Fruit fly (Drosophila melanogaster) whole organism, adult: ENCODE data around the gene ArfGAP1.

Source experiments
- CG11617 ChIP-seq: fragments of 200-800 bp; sonication (Bioruptor generic); optimal IDR thresholded peaks from 2 replicates; lab custom pipeline; 2017; ENCODE audit warnings: mild to moderate bottlenecking, missing biosample characterization, missing genetic modification reagents, missing genetic modification characterization
- CG12768 ChIP-seq: fragments of 200-800 bp; sonication (Bioruptor generic); optimal IDR thresholded peaks from 2 replicates; lab custom pipeline; 2017; ENCODE audit warnings: missing biosample characterization, missing genetic modification characterization, mild to moderate bottlenecking, moderate library complexity, missing genetic modification reagents
- CG14711 ChIP-seq: fragments of 200-800 bp; sonication (Bioruptor generic); optimal IDR thresholded peaks from 2 replicates; lab custom pipeline; 2018; ENCODE audit warnings: missing biosample characterization, mild to moderate bottlenecking, missing genetic modification characterization, moderate library complexity
- CG1620 ChIP-seq: fragments of 200-800 bp; sonication (Bioruptor generic); optimal IDR thresholded peaks from 2 replicates; lab custom pipeline; 2016; ENCODE audit warnings: missing biosample characterization, missing genetic modification characterization
- CG33017 ChIP-seq: fragments of 200-800 bp; sonication (Bioruptor generic); optimal IDR thresholded peaks from 2 replicates; lab custom pipeline; 2018; ENCODE audit warnings: missing biosample characterization, mild to moderate bottlenecking, missing genetic modification characterization, moderate library complexity
- CG5204 ChIP-seq: fragments of 200-800 bp; sonication (Bioruptor generic); optimal IDR thresholded peaks from 2 replicates; lab custom pipeline; 2016; ENCODE audit warnings: missing biosample characterization, missing genetic modification characterization
- CG7045 ChIP-seq: fragments of 200-800 bp; sonication (Bioruptor generic); optimal IDR thresholded peaks from 2 replicates; lab custom pipeline; 2017; ENCODE audit warnings: missing biosample characterization, mild to moderate bottlenecking, missing genetic modification characterization
- CG7101 ChIP-seq: fragments of 200-800 bp; sonication (Bioruptor generic); optimal IDR thresholded peaks from 2 replicates; lab custom pipeline; 2018; ENCODE audit warnings: missing biosample characterization, mild to moderate bottlenecking, missing genetic modification characterization, moderate library complexity
- Clk ChIP-seq: fragments of 200-800 bp; sonication (Bioruptor generic); optimal IDR thresholded peaks from 2 replicates; lab custom pipeline; 2017; ENCODE audit warnings: missing biosample characterization, missing genetic modification characterization
- Crg-1 ChIP-seq: fragments of 200-800 bp; sonication (Bioruptor generic); optimal IDR thresholded peaks from 2 replicates; lab custom pipeline; 2016; ENCODE audit warnings: missing biosample characterization, missing genetic modification characterization
- Hr96 ChIP-seq: fragments of 200-800 bp; sonication (Bioruptor generic); optimal IDR thresholded peaks from 2 replicates; lab custom pipeline; 2016; ENCODE audit warnings: missing biosample characterization, missing genetic modification characterization
- Mnt ChIP-seq: fragments of 200-800 bp; sonication (Bioruptor generic); optimal IDR thresholded peaks from 2 replicates; lab custom pipeline; 2016; ENCODE audit warnings: missing biosample characterization, mild to moderate bottlenecking, missing genetic modification characterization
- bab1 ChIP-seq: fragments of 200-800 bp; sonication (Bioruptor generic); optimal IDR thresholded peaks from 3 replicates; lab custom pipeline; 2019; ENCODE audit warnings: missing biosample characterization, mild to moderate bottlenecking, missing genetic modification characterization, moderate library complexity
- cic ChIP-seq: fragments of 200-800 bp; sonication (Bioruptor generic); optimal IDR thresholded peaks from 2 replicates; lab custom pipeline; 2017; ENCODE audit warnings: missing biosample characterization, mild to moderate bottlenecking, missing genetic modification characterization, moderate library complexity
- cnc ChIP-seq, 2 experiments: fragments of >200 bp; optimal IDR thresholded peaks; 2 replicates each; lab custom pipeline; 2017
- kay ChIP-seq: fragments of 200-800 bp; sonication (Bioruptor generic); peaks from one replicate; lab custom pipeline; 2016; ENCODE audit warnings: missing biosample characterization, missing genetic modification characterization, borderline replicate concordance
- ovo ChIP-seq: fragments of 200-800 bp; sonication (Bioruptor generic); optimal IDR thresholded peaks from 2 replicates; lab custom pipeline; 2016; ENCODE audit warnings: missing biosample characterization, missing genetic modification characterization
- pad ChIP-seq: fragments of 200-800 bp; sonication (Bioruptor generic); optimal IDR thresholded peaks from 3 replicates; lab custom pipeline; 2017; ENCODE audit warnings: missing biosample characterization, missing genetic modification characterization, mild to moderate bottlenecking, moderate library complexity, missing genetic modification reagents
- tj ChIP-seq: fragments of 200-800 bp; sonication (Bioruptor generic); optimal IDR thresholded peaks from 3 replicates; lab custom pipeline; 2017; ENCODE audit warnings: missing biosample characterization, mild to moderate bottlenecking, missing genetic modification characterization, moderate library complexity
- toe ChIP-seq: fragments of 200-800 bp; sonication (Bioruptor generic); optimal IDR thresholded peaks from 2 replicates; lab custom pipeline; 2016; ENCODE audit warnings: missing biosample characterization, missing genetic modification characterization

ArfGAP1 gene

dm6 chr3L:12408513-12409320 is 8.7 kb downstream of the ArfGAP1 start:
- TF ChIP-seq Mnt (GFP tag; lab: Kevin White, UChicago) (peak; percentile 90), CG7101 (tag; lab: Kevin White, UChicago) (peak; percentile 57), CG33017 (tag; lab: Kevin White, UChicago) (peak; percentile 82), toe (GFP tag; lab: Kevin White, UChicago) (no peak), bab1 (peak; percentile 55), CG7045 (peak; percentile 72), CG14711 (tag; lab: Kevin White, UChicago) (no peak), Crg-1 (GFP tag; lab: Kevin White, UChicago) (no peak), CG12768 (GFP tag; lab: Kevin White, UChicago) (peak; percentile 99), cic (peak; percentile 92), ovo (GFP tag; lab: Kevin White, UChicago) (peak; percentile 77), Hr96 (peak; percentile 87), CG5204 (GFP tag; lab: Kevin White, UChicago) (peak; percentile 78), pad (peak; percentile 24), cnc (optimal IDR thresholded peaks at IDR 0.05; lab: Kevin White, UChicago) (no peak), tj (GFP tag; lab: Kevin White, UChicago) (peak; percentile 86), kay (GFP tag; lab: Kevin White, UChicago) (peak; percentile 99), CG1620 (peak; percentile 57), Clk (GFP tag; lab: Kevin White, UChicago) (no peak), CG11617 (peak; percentile 39)

dm6 chr3L:12407779-12408178 is 9.6 kb downstream of the ArfGAP1 start:
- TF ChIP-seq bab1 (no peak), kay (GFP tag; lab: Kevin White, UChicago) (peak; percentile 96), ovo (GFP tag; lab: Kevin White, UChicago) (no peak), tj (GFP tag; lab: Kevin White, UChicago) (no peak), Mnt (GFP tag; lab: Kevin White, UChicago) (no peak), cic (no peak), CG11617 (no peak), CG14711 (tag; lab: Kevin White, UChicago) (no peak)

dm6 chr3L:12406999-12407632 is 10.3 kb downstream of the ArfGAP1 start:
- TF ChIP-seq CG1620 (peak; percentile 94), Clk (GFP tag; lab: Kevin White, UChicago) (peak; percentile 92), Hr96 (peak; percentile 69), kay (GFP tag; lab: Kevin White, UChicago) (peak; percentile 100), toe (GFP tag; lab: Kevin White, UChicago) (no peak), cnc (optimal IDR thresholded peaks at IDR 0.05; lab: Kevin White, UChicago) (no peak), CG14711 (tag; lab: Kevin White, UChicago) (peak; percentile 72), CG33017 (tag; lab: Kevin White, UChicago) (peak; percentile 75), tj (GFP tag; lab: Kevin White, UChicago) (peak; percentile 95), CG5204 (GFP tag; lab: Kevin White, UChicago) (peak; percentile 81), cic (peak; percentile 97), CG12768 (GFP tag; lab: Kevin White, UChicago) (peak; percentile 92), Mnt (GFP tag; lab: Kevin White, UChicago) (peak; percentile 85), CG7045 (peak; percentile 92), Crg-1 (GFP tag; lab: Kevin White, UChicago) (peak; percentile 99), ovo (GFP tag; lab: Kevin White, UChicago) (peak; percentile 97), CG11617 (peak; percentile 85), bab1 (no peak), pad (peak; percentile 60), CG7101 (tag; lab: Kevin White, UChicago) (peak; percentile 86)

- no peak for TF ChIP-seq toe (GFP tag; lab: Kevin White, UChicago)
- no peak for TF ChIP-seq CG7101 (tag; lab: Kevin White, UChicago)
- peak in 1 of 2 experiments; percentile 58 for TF ChIP-seq cnc (optimal IDR thresholded peaks at IDR 0.05; lab: Kevin White, UChicago)
- TF ChIP-seq cic, result no peak
- TF ChIP-seq kay (GFP tag; lab: Kevin White, UChicago), result peak; percentile 81
- no peak for TF ChIP-seq ovo (GFP tag; lab: Kevin White, UChicago)
Measured at dm6 chr3L:12405889-12406500, 11.4 kb downstream of the ArfGAP1 start.

- no peak for TF ChIP-seq Clk (GFP tag; lab: Kevin White, UChicago)
- TF ChIP-seq tj (GFP tag; lab: Kevin White, UChicago), result no peak
- TF ChIP-seq ovo (GFP tag; lab: Kevin White, UChicago), result no peak
- TF ChIP-seq bab1, result no peak
- TF ChIP-seq kay (GFP tag; lab: Kevin White, UChicago), result no peak
- TF ChIP-seq Hr96, result no peak
- TF ChIP-seq cnc (optimal IDR thresholded peaks at IDR 0.05; lab: Kevin White, UChicago), result no peak
- TF ChIP-seq CG1620, result no peak
- no peak for TF ChIP-seq Mnt (GFP tag; lab: Kevin White, UChicago)
- TF ChIP-seq CG7101 (tag; lab: Kevin White, UChicago), result no peak
- no peak for TF ChIP-seq CG5204 (GFP tag; lab: Kevin White, UChicago)
- no peak for TF ChIP-seq CG14711 (tag; lab: Kevin White, UChicago)
- no peak for TF ChIP-seq Crg-1 (GFP tag; lab: Kevin White, UChicago)
- no peak for TF ChIP-seq CG7045
- no peak for TF ChIP-seq CG12768 (GFP tag; lab: Kevin White, UChicago)
- TF ChIP-seq pad, result no peak
- TF ChIP-seq toe (GFP tag; lab: Kevin White, UChicago), result no peak
- TF ChIP-seq CG33017 (tag; lab: Kevin White, UChicago), result no peak
- TF ChIP-seq cic, result no peak
- TF ChIP-seq CG11617, result no peak
Measured at dm6 chr3L:12401800-12402199, 15.6 kb downstream of the ArfGAP1 start, which contains the start of gene Smyd4-2. Gene Smyd4-2, minus strand, starts transcription at chr3L:12401935.
